Worm (Caenorhabditis elegans): ENCODE measurements around the gene F40H3.1.

ce11 chrII:6219346-6219745, 39.7 kb downstream of the F40H3.1 start, which contains the start of gene mks-2:
- TF ChIP-seq ceh-9 (tag; optimal IDR thresholded peaks at IDR 0.05) (no peak), fkh-10 (GFP tag; optimal IDR thresholded peaks at IDR 0.05) (no peak), ceh-30 (tag; optimal IDR thresholded peaks at IDR 0.05) (no peak), tbx-2 (tag; optimal IDR thresholded peaks at IDR 0.05) (no peak), ceh-2 (tag; optimal IDR thresholded peaks at IDR 0.05) (no peak), mec-3 (tag; optimal IDR thresholded peaks at IDR 0.05; ENCODE audit: borderline replicate concordance) (no peak), ceh-48 (tag; optimal IDR thresholded peaks at IDR 0.05) (no peak), F13H6.1 (tag; optimal IDR thresholded peaks at IDR 0.05) (no peak), pat-9 (tag; optimal IDR thresholded peaks at IDR 0.05) (no peak), pha-2 (tag; optimal IDR thresholded peaks at IDR 0.05) (no peak)

Measured in whole organism, late embryonic.